Fruit fly (Drosophila melanogaster): ENCODE measurements around the gene fng.
A peak's percentile ranks its signal among the peaks of the same experiment; 100 is the strongest.

The fng gene

DNA sequence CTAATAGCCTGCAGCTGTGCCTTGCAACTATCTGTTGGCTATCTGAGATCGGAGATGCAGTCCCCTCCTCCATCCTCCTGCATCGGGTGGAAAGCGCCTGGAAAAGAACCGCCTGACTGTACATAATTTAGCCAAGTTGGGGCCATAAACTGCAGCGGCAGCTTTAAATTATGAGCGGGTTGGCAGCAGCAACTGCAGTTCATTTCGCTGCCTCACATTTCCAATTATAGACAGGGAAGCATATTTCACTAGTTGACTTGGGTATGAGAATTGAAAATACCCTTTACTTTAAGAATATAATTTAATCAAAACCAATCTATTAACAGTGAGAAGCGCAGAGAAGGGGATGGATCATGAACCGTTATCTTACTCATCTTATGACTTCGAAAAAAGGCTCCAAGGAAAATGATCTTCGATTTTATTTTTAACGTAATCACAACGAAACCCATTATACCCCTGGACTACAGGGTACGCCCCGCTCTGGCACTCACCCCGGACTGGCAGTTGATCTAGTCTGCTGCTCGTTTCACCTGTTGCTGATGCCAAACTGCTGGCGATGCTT, 26.2 kb downstream of the fng start (continued):
- TF ChIP-seq pzg (GFP tag; optimal IDR thresholded peaks at IDR 0.05) = no peak
- TF ChIP-seq pros (GFP tag; optimal IDR thresholded peaks at IDR 0.05) = no peak
- TF ChIP-seq trem (tag; optimal IDR thresholded peaks at IDR 0.05) = peak; percentile 64
- TF ChIP-seq fu2 (GFP tag; optimal IDR thresholded peaks at IDR 0.05) = no peak
- TF ChIP-seq so (GFP tag; IDR thresholded peaks at IDR 0.05) = no peak
- no peak for TF ChIP-seq ken (GFP tag; IDR thresholded peaks at IDR 0.05)
- no peak for TF ChIP-seq crol (GFP tag; IDR thresholded peaks at IDR 0.05)
- TF ChIP-seq stc (GFP tag; IDR thresholded peaks at IDR 0.05) = no peak
- TF ChIP-seq Doc3 (GFP tag; IDR thresholded peaks at IDR 0.05; ENCODE audit: partially characterized antibody) = no peak
- TF ChIP-seq Stat92E (GFP tag; optimal IDR thresholded peaks at IDR 0.05) = no peak
- peak; percentile 70 for TF ChIP-seq CG10959 (GFP tag; IDR thresholded peaks at IDR 0.05)
- no peak for TF ChIP-seq amos (GFP tag; IDR thresholded peaks at IDR 0.05; ENCODE audit: partially characterized antibody)
- TF ChIP-seq Xbp1 (GFP tag; optimal IDR thresholded peaks at IDR 0.05) = peak; percentile 51
- TF ChIP-seq B-H2 (GFP tag; optimal IDR thresholded peaks at IDR 0.05) = no peak
- TF ChIP-seq CG3163 (GFP tag; optimal IDR thresholded peaks at IDR 0.05) = no peak
- peak; percentile 65; the same call in 1 of the 2 replicates for TF ChIP-seq ara (GFP tag; IDR thresholded peaks at IDR 0.05)
- TF ChIP-seq toy (GFP tag; IDR thresholded peaks at IDR 0.05) = no peak
- TF ChIP-seq CG7786 (GFP tag; optimal IDR thresholded peaks at IDR 0.05) = no peak
- TF ChIP-seq slbo (GFP tag; IDR thresholded peaks at IDR 0.05) = no peak
- no peak for TF ChIP-seq MBD-R2 (GFP tag; IDR thresholded peaks at IDR 0.05)
- TF ChIP-seq Hey (tag; optimal IDR thresholded peaks at IDR 0.05) = no peak
- peak; percentile 64 for TF ChIP-seq fd96Cb (tag; optimal IDR thresholded peaks at IDR 0.05)
- TF ChIP-seq br (optimal IDR thresholded peaks at IDR 0.05) = no peak
- TF ChIP-seq CG1529 (GFP tag; optimal IDR thresholded peaks at IDR 0.05) = peak; percentile 38
- peak; percentile 65; the same call in 1 of the 3 replicates for TF ChIP-seq ci (GFP tag; IDR thresholded peaks at IDR 0.05)
- peak; percentile 39; the same call in 1 of the 2 replicates for TF ChIP-seq lmd (GFP tag; IDR thresholded peaks at IDR 0.05)
- TF ChIP-seq CG31441 (GFP tag; IDR thresholded peaks at IDR 0.05) = peak; percentile 69
- TF ChIP-seq YL-1 (GFP tag; optimal IDR thresholded peaks at IDR 0.05) = no peak
- TF ChIP-seq CG31365 (tag; optimal IDR thresholded peaks at IDR 0.05) = no peak
- peak; percentile 59 for TF ChIP-seq CG2202 (tag; optimal IDR thresholded peaks at IDR 0.05)
- peak; percentile 37 for TF ChIP-seq CG13775 (GFP tag; optimal IDR thresholded peaks at IDR 0.05)
- TF ChIP-seq abd-A (tag; optimal IDR thresholded peaks at IDR 0.05) = no peak
- no peak for TF ChIP-seq CG12769 (tag; optimal IDR thresholded peaks at IDR 0.05)
- no peak for TF ChIP-seq fd3F (GFP tag; optimal IDR thresholded peaks at IDR 0.05)
- TF ChIP-seq CG18619 (GFP tag; optimal IDR thresholded peaks at IDR 0.05) = no peak
- peak; percentile 75 for TF ChIP-seq CG4404 (GFP tag; IDR thresholded peaks at IDR 0.05)
- TF ChIP-seq CG6254 (GFP tag; optimal IDR thresholded peaks at IDR 0.05) = peak; percentile 14
- peak; percentile 2 for TF ChIP-seq Antp (GFP tag; optimal IDR thresholded peaks at IDR 0.05)
- no peak for TF ChIP-seq CG11560 (tag; IDR thresholded peaks at IDR 0.05)
- TF ChIP-seq da (GFP tag; optimal IDR thresholded peaks at IDR 0.05) = no peak
- TF ChIP-seq prd (optimal IDR thresholded peaks at IDR 0.05) = no peak
- peak; percentile 78 for TF ChIP-seq prd (GFP tag; IDR thresholded peaks at IDR 0.05)
- TF ChIP-seq fru (optimal IDR thresholded peaks at IDR 0.05) = no peak
- peak; percentile 30 for TF ChIP-seq CG1602 (GFP tag; optimal IDR thresholded peaks at IDR 0.05)
- TF ChIP-seq dmrt99B (tag; optimal IDR thresholded peaks at IDR 0.05) = peak; percentile 53
- TF ChIP-seq CG2116 (GFP tag; optimal IDR thresholded peaks at IDR 0.05) = no peak
- no peak for TF ChIP-seq CG17612 (GFP tag; IDR thresholded peaks at IDR 0.05)
- no peak for TF ChIP-seq grn (GFP tag; optimal IDR thresholded peaks at IDR 0.05)
- TF ChIP-seq CG1233 (GFP tag; optimal IDR thresholded peaks at IDR 0.05) = no peak
- TF ChIP-seq dan (GFP tag; IDR thresholded peaks at IDR 0.05) = no peak
- TF ChIP-seq CG9609 (GFP tag; optimal IDR thresholded peaks at IDR 0.05) = peak; percentile 41
- TF ChIP-seq kah (GFP tag; optimal IDR thresholded peaks at IDR 0.05) = no peak

Data from whole organism, embryonic.